Worm (Caenorhabditis elegans) whole organism, L4/young adult: Measurements from ENCODE around the gene decr-1.1.

ENCODE experiments used
- W03F9.2 ChIP-seq: fragments of 150-350 bp; optimal IDR thresholded peaks from 2 replicates; lab custom pipeline; 2014; ENCODE audit warnings: missing biosample characterization, missing genetic modification characterization
- dao-5 ChIP-seq: sonication (generic microtip); optimal IDR thresholded peaks from 2 replicates; lab custom pipeline; 2016; ENCODE audit warnings: missing genotype, missing genetic modification characterization, moderate library complexity, missing compliant biosample characterization
- him-1 ChIP-seq: sonication (generic microtip); optimal IDR thresholded peaks from 2 replicates; lab custom pipeline; 2016; ENCODE audit warnings: missing genotype, missing genetic modification reagents, missing genetic modification characterization, missing compliant biosample characterization

DNA sequence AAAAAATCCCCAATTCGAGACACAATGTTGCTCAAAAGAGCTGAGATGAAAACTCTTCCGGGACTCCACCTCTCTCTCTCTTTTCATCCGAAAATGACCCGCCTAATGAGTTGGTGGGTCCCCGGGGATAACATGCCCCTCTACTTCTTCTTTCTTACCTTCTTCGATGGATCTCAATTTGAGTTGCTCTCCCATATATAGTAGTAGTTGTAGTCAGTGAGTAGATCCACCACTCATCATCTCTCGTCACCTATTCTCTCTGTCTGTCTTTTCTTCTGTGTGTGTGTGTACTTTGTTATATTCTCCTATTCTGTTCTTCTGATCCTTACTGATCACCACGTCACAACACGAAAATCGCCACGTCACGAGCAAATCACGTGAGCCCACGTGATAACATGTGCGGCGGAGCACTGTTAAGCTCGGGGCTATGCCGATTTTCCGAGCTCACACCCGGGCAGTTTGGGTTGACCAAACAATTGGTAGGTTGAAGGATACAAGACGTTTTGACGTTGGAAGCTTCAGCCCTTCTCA, 14.1 kb downstream of the decr-1.1 start, which contains the start of gene twk-32:
- TF ChIP-seq him-1 (tag; lab: Kevin White, UChicago), result no peak
- TF ChIP-seq dao-5 (tag; lab: Kevin White, UChicago), result no peak
- TF ChIP-seq W03F9.2 (tag; lab: Kevin White, UChicago), result no peak
